ENCODE assay signal across 1 fruit fly cellular context in genomic region chr3L:11554338-11554737, dm6.
TF ChIP-seq lines count a peak whose summit lies in the region.

No protein-coding gene starts in this region.

TF ChIP-seq in whole organism, embryonic, 481 proteins besides CTCF, POLR2A, EP300 and RAD21 (continued from another document):
- TF ChIP-seq Asciz (GFP tag; optimal IDR thresholded peaks at IDR 0.05; lab: Kevin White, UChicago), result peak; percentile 86
- TF ChIP-seq ssp (GFP tag; IDR thresholded peaks at IDR 0.05; lab: Robert Waterston, UW), result peak; percentile 62
- peak; percentile 87 for TF ChIP-seq gcm (GFP tag; optimal IDR thresholded peaks at IDR 0.05; lab: Kevin White, UChicago)
- TF ChIP-seq Ets97D (GFP tag; optimal IDR thresholded peaks at IDR 0.05; lab: Kevin White, UChicago), result peak; percentile 33
- TF ChIP-seq gem (tag; optimal IDR thresholded peaks at IDR 0.05; lab: Kevin White, UChicago), result peak; percentile 93
- peak; percentile 75 for TF ChIP-seq org-1 (GFP tag; optimal IDR thresholded peaks at IDR 0.05; lab: Kevin White, UChicago)
- TF ChIP-seq CG15479 (GFP tag; optimal IDR thresholded peaks at IDR 0.05; lab: Kevin White, UChicago), result peak; percentile 55
- peak; percentile 79 for TF ChIP-seq pum (GFP tag; optimal IDR thresholded peaks at IDR 0.05; lab: Kevin White, UChicago)
- TF ChIP-seq CG34422 (GFP tag; IDR thresholded peaks at IDR 0.05; lab: Robert Waterston, UW), result peak; percentile 85
- TF ChIP-seq Fer3 (tag; optimal IDR thresholded peaks at IDR 0.05; lab: Kevin White, UChicago), result peak; percentile 64
- TF ChIP-seq Elba2 (GFP tag; optimal IDR thresholded peaks at IDR 0.05; lab: Kevin White, UChicago), result peak; percentile 59
- no peak for TF ChIP-seq luna (GFP tag; optimal IDR thresholded peaks at IDR 0.05; lab: Kevin White, UChicago)
- peak in 1 of 2 experiments; percentile 53 for TF ChIP-seq tll (GFP tag; optimal IDR thresholded peaks at IDR 0.05; lab: Kevin White, UChicago)
- no peak for TF ChIP-seq pb (GFP tag; optimal IDR thresholded peaks at IDR 0.05; lab: Kevin White, UChicago)
- no peak for TF ChIP-seq CG13296 (GFP tag; optimal IDR thresholded peaks at IDR 0.05; lab: Kevin White, UChicago)
- peak; percentile 25 for TF ChIP-seq HmgZ (tag; optimal IDR thresholded peaks at IDR 0.05; lab: Kevin White, UChicago)
- TF ChIP-seq MESR4 (GFP tag; optimal IDR thresholded peaks at IDR 0.05; lab: Kevin White, UChicago), result peak; percentile 23
- TF ChIP-seq CG14667 (GFP tag; IDR thresholded peaks at IDR 0.05; lab: Robert Waterston, UW), result peak; percentile 60
- no peak for TF ChIP-seq CG3995 (GFP tag; optimal IDR thresholded peaks at IDR 0.05; lab: Kevin White, UChicago)
- peak; percentile 81 for TF ChIP-seq Mad (GFP tag; optimal IDR thresholded peaks at IDR 0.05; lab: Kevin White, UChicago)
- TF ChIP-seq CG10431 (GFP tag; optimal IDR thresholded peaks at IDR 0.05; lab: Kevin White, UChicago), result peak; percentile 41
- peak; percentile 51 for TF ChIP-seq esg (GFP tag; conservative IDR thresholded peaks at IDR 0.05; lab: Robert Waterston, UW)
- TF ChIP-seq fd96Cb (tag; optimal IDR thresholded peaks at IDR 0.05; lab: Kevin White, UChicago), result peak; percentile 91
- no peak for TF ChIP-seq Hr39 (optimal IDR thresholded peaks at IDR 0.05; lab: Kevin White, UChicago)
- peak; percentile 31 for TF ChIP-seq CG10274 (GFP tag; optimal IDR thresholded peaks at IDR 0.05; lab: Kevin White, UChicago)
- peak; percentile 70 to 80 for TF ChIP-seq dpn (GFP tag; optimal IDR thresholded peaks at IDR 0.05; lab: Kevin White, UChicago)
- peak; percentile 83 for TF ChIP-seq dmrt99B (tag; optimal IDR thresholded peaks at IDR 0.05; lab: Kevin White, UChicago)
- 0 out of 2 replicates have a peak, but pooled peaks have one; percentile 32 for TF ChIP-seq CG43689 (GFP tag; IDR thresholded peaks at IDR 0.05; lab: Robert Waterston, UW)
- peak; percentile 18 for TF ChIP-seq ab (GFP tag; optimal IDR thresholded peaks at IDR 0.05; lab: Kevin White, UChicago)
- peak; percentile 33 for TF ChIP-seq CG15514 (GFP tag; optimal IDR thresholded peaks at IDR 0.05; lab: Kevin White, UChicago)
- TF ChIP-seq CG13287 (GFP tag; IDR thresholded peaks at IDR 0.05; lab: Robert Waterston, UW; ENCODE audit: partially characterized antibody), result no peak
- peak; percentile 88 for TF ChIP-seq Ssrp (tag; optimal IDR thresholded peaks at IDR 0.05; lab: Kevin White, UChicago)
- peak; percentile 76 for TF ChIP-seq CG17385 (GFP tag; optimal IDR thresholded peaks at IDR 0.05; lab: Kevin White, UChicago)
- TF ChIP-seq CG9876 (GFP tag; optimal IDR thresholded peaks at IDR 0.05; lab: Kevin White, UChicago), result no peak
- TF ChIP-seq Sox102F (GFP tag; optimal IDR thresholded peaks at IDR 0.05; lab: Kevin White, UChicago), result peak; percentile 80
- TF ChIP-seq CG31365 (tag; optimal IDR thresholded peaks at IDR 0.05; lab: Kevin White, UChicago), result peak; percentile 4
